Fruit fly (Drosophila melanogaster): ENCODE results near the gene Gagr.
A peak's percentile ranks its signal among the peaks of the same experiment; 100 is the strongest.

Gagr gene

DNA sequence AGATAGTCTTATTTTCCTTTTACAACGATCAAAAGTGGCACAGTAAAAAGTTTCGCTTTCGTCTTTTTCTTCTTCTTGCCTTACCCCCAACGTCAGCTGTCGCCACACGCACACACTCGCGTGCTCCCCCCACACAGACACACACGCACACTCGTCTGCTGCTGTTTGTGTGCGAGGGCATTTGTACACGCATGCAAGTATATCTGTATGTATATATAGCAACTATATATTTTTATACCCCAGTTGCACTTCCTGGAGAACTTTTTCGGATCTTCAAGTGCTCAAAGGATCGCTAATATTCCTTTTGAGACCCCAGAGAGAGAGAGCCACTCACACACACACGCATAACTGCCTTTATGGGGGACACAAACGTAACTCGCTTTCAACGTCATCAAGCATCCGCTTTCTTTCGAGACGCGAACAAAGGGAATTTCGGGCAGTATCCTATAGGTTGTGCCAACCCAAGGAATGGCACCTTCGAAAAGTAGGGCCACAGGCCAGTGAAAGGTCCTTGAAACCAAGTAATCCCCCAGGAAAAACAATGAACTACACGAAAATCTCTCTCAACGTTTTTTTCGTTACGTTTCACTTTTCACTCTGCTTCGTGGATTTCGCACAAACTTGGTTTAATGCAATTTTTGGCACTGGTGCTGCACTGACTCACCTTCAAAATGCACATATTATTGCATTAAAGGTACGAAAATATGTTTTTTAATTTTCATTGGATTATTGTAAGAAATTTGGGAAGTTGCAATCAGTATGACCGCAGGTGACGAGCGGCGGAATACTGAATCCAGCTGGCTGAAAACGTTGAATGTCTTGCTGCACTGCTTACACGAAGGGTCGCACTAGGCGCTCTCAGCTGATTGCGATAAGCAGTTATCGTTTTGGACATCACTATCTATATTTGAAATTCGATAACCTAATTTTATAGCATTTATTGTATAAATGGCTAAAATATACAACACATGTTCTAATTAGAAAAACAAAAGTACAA, 16.3 kb upstream of the Gagr start, which contains the start of gene roq:
Gene roq, minus strand, starts transcription at position 799 of the 997 bp plus-strand sequence.
- TF ChIP-seq Lpt (GFP tag; optimal IDR thresholded peaks at IDR 0.05) (peak; percentile 9), CG16779 (tag; optimal IDR thresholded peaks at IDR 0.05) (no peak), dsx (GFP tag; optimal IDR thresholded peaks at IDR 0.05; ENCODE audit: poor library complexity, severe bottlenecking) (no peak), fkh (GFP tag; optimal IDR thresholded peaks at IDR 0.05) (no peak), Sox102F (GFP tag; optimal IDR thresholded peaks at IDR 0.05) (no peak), CG8632 (GFP tag; optimal IDR thresholded peaks at IDR 0.05) (no peak), salr (GFP tag; optimal IDR thresholded peaks at IDR 0.05) (no peak), spab (GFP tag; optimal IDR thresholded peaks at IDR 0.05) (no peak), achi (GFP tag; optimal IDR thresholded peaks at IDR 0.05) (no peak), CG11294 (GFP tag; IDR thresholded peaks at IDR 0.05) (no peak), Smox (GFP tag; optimal IDR thresholded peaks at IDR 0.05) (no peak), esn (GFP tag; optimal IDR thresholded peaks at IDR 0.05) (peak; percentile 4), CG1621 (tag; optimal IDR thresholded peaks at IDR 0.05) (no peak), CG4318 (GFP tag; optimal IDR thresholded peaks at IDR 0.05) (no peak), CG8319 (GFP tag; optimal IDR thresholded peaks at IDR 0.05) (no peak), OdsH (GFP tag; optimal IDR thresholded peaks at IDR 0.05) (no peak), Hr4 (GFP tag; optimal IDR thresholded peaks at IDR 0.05) (no peak), CG8119 (GFP tag; IDR thresholded peaks at IDR 0.05) (no peak), CG11902 (GFP tag; optimal IDR thresholded peaks at IDR 0.05) (no peak), Ets96B (tag; optimal IDR thresholded peaks at IDR 0.05) (no peak), Gug (GFP tag; IDR thresholded peaks at IDR 0.05) (no peak), CG6792 (GFP tag; optimal IDR thresholded peaks at IDR 0.05) (no peak), CG6276 (GFP tag; optimal IDR thresholded peaks at IDR 0.05) (no peak), svp (GFP tag) (no peak), Eip75B (GFP tag; optimal IDR thresholded peaks at IDR 0.05) (no peak), CG15336 (GFP tag; IDR thresholded peaks at IDR 0.05) (no peak), CG7368 (GFP tag; optimal IDR thresholded peaks at IDR 0.05) (no peak), Hr39 (GFP tag; optimal IDR thresholded peaks at IDR 0.05) (no peak), CG3032 (tag; optimal IDR thresholded peaks at IDR 0.05) (peak; percentile 10), CG6854 (GFP tag; optimal IDR thresholded peaks at IDR 0.05) (no peak), CG10669 (GFP tag; optimal IDR thresholded peaks at IDR 0.05) (no peak), eg (GFP tag; IDR thresholded peaks at IDR 0.05) (no peak), net (GFP tag; optimal IDR thresholded peaks at IDR 0.05) (no peak), pdm3 (GFP tag; optimal IDR thresholded peaks at IDR 0.05) (no peak), CG6808 (GFP tag; optimal IDR thresholded peaks at IDR 0.05) (no peak), CG10631 (GFP tag; optimal IDR thresholded peaks at IDR 0.05) (no peak), dac (GFP tag; optimal IDR thresholded peaks at IDR 0.05) (no peak), Sox15 (GFP tag; optimal IDR thresholded peaks at IDR 0.05) (no peak), lz (GFP tag; optimal IDR thresholded peaks at IDR 0.05) (peak; percentile 1), Ets21C (GFP tag; optimal IDR thresholded peaks at IDR 0.05) (no peak), Eip78C (GFP tag) (peak; percentile 79), CG9139 (GFP tag; optimal IDR thresholded peaks at IDR 0.05) (no peak), Hr38 (GFP tag; optimal IDR thresholded peaks at IDR 0.05) (no peak), CG34406 (GFP tag; optimal IDR thresholded peaks at IDR 0.05) (no peak), fd85E (GFP tag; optimal IDR thresholded peaks at IDR 0.05) (no peak), cyc (GFP tag; optimal IDR thresholded peaks at IDR 0.05) (no peak), Met (GFP tag; optimal IDR thresholded peaks at IDR 0.05) (no peak), CG11762 (GFP tag; optimal IDR thresholded peaks at IDR 0.05; ENCODE audit: insufficient read depth) (no peak), Eip93F (GFP tag; optimal IDR thresholded peaks at IDR 0.05) (peak; percentile 51), acj6 (GFP tag; optimal IDR thresholded peaks at IDR 0.05) (no peak), vri (GFP tag; optimal IDR thresholded peaks at IDR 0.05) (no peak)

All from whole organism, prepupa.